Worm (Caenorhabditis elegans): ENCODE results near the gene W06H8.2.

DNA sequence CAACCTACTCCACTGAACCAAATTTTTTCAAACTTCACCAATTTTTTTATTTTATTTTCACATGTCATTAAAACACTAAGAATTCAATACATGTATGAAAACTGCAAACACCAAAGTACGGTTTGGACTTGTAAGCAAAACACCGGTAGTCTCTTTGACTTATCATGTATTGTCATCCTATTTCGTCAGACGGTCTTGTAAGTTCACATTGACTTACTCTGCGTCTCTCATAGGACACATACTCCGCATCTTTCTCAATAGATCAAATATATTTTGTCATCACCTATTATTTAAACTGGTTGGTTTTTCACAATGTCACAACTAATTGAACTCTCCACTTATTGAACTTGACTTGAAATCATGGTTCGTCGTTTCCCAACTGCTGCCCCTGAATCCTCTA, at the start of gene W06H8.2:
- TF ChIP-seq elt-3 (tag; optimal IDR thresholded peaks at IDR 0.05) (no peak), hlh-1 (tag; optimal IDR thresholded peaks at IDR 0.05) (no peak), snpc-4 (tag; optimal IDR thresholded peaks at IDR 0.05) (no peak)
